Fruit fly (Drosophila melanogaster) S2 (cell line): ENCODE results near the gene CG10750.

Source experiments
- CG8478 ChIP-seq: fragments of >200 bp; optimal IDR thresholded peaks from 2 replicates; lab custom pipeline; 2018
- CTCF ChIP-seq, 2 experiments: fragments of >200 bp; optimal IDR thresholded peaks; 2 replicates each; lab custom pipeline; 2018

Gene CG10750

DNA sequence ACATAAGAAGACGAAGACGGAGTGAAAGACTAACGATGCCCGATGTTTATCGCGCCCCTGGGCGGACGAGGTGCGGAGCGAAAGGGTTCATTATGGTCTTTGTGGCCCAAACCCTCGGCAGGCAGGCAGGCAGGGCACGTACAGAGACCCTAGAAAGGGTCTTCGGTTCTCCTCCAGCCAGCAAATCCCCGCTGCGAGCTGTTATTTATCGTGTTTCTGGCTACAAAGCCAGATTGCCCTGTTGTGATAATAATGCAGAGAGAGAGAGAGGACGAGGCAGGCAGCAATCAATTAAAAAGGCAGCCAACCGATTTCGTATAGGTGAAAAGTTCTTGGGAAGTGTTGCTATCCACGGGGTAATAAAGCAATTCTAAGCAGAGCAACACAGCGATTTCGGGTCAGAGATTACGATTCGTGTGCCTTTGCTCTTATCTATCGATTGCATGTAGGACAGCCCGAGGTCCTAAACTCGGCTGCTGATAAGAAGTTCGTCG is 23.5 kb downstream of the CG10750 start:
- no peak for TF ChIP-seq CTCF (optimal IDR thresholded peaks at IDR 0.05; lab: Kevin White, UChicago)

DNA sequence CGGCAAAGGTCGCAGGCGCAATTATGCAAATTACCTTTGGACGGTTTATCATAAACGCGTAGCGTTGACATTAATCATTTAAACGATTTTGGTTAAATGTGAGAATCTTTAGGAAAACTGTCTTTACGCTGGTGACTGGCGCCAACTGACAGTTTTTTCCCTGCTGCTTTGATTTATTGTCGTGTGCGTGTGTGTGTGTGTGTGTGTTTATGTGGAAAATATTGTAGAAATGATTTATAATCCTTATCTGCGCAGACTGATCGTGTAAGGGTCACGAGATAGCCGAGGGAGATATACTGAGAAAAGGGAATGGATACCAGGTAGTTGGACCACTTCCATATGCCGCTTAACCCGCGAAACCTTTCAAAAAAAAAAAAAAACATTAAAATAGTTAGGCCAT is 24.7 kb downstream of the CG10750 start:
- no peak for TF ChIP-seq CG8478 (lab: Kevin White, UChicago)

DNA sequence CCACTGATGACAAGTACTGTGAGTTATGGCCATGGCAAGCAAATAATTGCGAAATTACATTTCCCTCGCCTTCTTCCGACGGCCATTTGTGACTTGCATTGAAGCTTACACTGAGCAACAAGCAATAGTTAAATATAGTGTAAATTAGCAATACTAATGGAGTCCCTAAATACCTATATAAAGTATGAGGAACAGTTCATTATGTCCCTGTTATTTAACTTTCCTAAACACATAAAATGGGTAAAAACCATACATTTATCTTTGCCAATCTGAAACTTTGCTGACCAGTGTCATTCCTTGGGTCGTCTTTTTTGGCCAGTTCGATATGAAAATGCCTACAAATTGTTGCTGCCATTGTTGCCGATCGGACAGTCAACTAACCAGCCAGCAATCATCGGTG is 25.4 kb downstream of the CG10750 start:
- TF ChIP-seq CG8478 (lab: Kevin White, UChicago), result no peak

DNA sequence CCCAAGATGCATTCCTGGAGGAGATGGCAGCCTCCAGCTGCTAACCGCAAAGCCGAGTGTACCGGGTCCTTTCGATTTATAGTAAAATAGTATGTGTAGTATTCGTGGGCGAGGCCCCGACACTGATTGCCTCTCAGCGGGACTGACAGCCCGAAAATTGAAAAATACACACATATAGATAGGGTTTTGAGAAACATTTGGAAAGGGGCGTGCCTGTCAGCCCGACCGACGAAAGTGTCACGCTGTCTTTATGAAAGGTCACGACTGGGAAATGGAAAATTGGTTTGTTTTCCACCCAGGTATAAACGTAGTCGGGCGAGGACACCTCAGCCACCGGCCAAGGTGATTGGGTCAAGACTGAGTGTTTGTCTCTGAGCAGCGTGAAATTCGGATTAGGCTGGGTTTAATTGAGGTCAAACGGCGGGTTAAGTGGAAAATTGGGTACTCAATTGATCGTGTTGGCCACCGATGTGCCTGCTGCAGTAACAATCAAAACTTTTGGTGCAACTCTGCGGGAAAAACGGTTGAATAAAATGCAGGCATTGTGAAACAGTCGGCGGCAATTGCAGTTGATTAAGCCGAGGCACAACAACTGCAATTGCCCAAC is 26.9 kb downstream of the CG10750 start:
- TF ChIP-seq CTCF (optimal IDR thresholded peaks at IDR 0.05; lab: Kevin White, UChicago) (no peak), CG8478 (lab: Kevin White, UChicago) (no peak)

DNA sequence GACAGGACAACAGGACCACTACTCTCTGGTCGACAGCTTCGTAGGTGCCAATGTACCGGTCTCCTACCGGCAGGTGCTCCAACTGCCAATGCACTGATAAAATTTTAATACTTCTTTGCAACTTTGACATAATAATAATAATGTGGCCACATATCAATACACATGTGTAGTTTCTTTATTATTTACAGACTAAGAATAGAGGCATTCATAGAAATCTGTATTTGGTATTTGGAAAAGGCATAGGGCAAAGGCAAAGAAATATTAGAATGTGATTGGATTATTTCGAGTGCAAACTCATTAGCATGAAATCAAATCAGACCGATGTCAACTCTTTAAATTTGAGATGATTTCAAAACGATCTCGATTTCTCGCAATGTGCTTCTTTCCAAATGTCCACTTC is 27.8 kb downstream of the CG10750 start:
- TF ChIP-seq CTCF (optimal IDR thresholded peaks at IDR 0.05; lab: Kevin White, UChicago) (no peak), CG8478 (lab: Kevin White, UChicago) (no peak)

DNA sequence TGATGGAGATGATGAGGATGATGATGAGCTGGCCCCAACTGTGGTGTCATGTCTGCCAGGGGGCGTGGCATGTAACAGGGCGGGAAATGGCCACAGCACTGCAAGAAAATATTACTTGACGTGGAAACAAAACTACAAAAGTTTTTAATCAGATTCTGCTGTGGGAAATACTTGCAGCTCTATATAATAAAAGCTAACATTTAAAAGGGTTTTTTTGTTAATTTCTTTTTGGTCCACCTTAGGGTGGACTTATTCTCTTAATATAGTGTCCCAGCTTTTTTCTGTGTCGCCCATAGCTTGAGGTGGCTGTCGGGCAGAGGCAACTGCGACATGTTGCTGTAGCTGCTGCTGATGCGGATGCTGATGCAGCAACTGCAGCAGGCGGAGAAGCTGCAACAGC is 28.6 kb downstream of the CG10750 start:
- TF ChIP-seq CG8478 (lab: Kevin White, UChicago) (no peak), CTCF (optimal IDR thresholded peaks at IDR 0.05; lab: Kevin White, UChicago) (no peak)

DNA sequence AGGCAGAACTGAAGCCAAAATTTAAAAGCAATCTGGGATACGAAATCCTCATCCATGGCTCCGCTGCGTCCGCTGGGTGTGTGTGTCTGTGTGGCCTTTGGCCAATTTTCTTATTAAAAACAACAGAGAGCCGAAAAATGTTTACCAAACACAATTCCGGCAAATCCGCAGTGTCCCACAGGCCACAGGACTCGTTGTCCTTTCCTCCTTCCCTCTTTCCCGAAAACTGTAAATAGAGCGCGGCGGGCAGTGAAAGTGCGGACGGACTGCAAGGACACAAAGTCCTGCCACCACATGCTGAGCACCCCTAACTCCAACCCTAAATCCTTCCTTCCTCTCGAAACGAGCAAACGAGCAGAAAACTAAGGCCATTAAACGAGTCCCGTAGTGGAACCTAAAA is 33.9 kb downstream of the CG10750 start:
- TF ChIP-seq CTCF (optimal IDR thresholded peaks at IDR 0.05; lab: Kevin White, UChicago), result no peak
- TF ChIP-seq CG8478 (lab: Kevin White, UChicago), result no peak

DNA sequence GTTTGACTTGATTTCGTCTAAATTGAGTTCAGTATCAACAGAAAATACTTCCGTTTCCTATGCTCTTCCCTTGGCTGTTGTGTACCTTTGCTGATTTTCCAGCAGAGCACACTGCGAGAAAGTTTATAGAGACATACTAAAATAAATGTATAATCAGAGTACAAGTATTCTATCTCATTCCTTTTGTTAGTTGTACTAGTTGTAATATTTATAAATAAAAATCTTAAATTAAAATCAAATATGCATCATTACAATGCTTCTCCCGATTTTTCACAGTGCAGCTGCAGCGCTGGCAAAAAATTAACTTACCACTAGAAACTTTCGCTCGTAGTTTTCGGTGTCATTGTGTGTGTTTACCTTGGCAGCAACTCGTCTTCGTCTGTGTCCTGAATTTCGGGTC is 35.0 kb downstream of the CG10750 start:
- TF ChIP-seq CG8478 (lab: Kevin White, UChicago) (no peak), CTCF (optimal IDR thresholded peaks at IDR 0.05; lab: Kevin White, UChicago) (no peak)

DNA sequence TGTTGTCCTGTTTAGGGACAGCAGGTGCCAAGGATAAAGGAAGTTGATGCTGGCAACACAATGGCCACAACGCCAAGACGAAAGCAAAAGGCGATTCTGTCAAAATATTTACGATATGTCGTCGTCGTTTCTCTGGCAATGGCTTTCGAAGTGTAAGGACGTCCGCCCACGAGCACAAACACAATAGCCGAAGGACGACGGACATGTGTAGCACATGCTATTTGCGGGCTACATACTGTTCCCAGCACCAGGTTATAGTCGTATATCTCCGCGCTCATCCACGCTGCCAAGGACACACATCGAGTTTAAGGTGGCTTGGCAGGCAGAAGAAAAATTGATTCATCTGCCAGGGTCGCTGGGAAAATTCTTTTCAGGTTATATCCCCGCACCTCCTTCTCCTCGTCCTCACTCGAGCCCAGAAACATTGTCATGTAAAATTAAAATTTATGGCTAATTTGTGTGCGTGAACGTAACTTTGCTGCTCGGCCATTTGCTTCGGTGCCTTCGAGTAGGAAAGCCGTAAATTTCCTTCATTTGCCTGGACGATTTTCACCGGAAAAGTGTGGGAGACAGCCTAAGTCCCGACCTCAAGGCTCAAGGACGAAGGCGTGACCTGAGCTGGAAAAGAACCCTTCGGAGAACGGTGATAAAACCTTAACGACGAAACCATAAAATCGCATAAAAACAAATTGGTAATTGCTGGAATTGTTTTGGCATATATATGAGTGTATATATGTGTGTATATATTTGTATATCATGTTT is 38.1 kb downstream of the CG10750 start:
- no peak for TF ChIP-seq CG8478 (lab: Kevin White, UChicago)
- TF ChIP-seq CTCF (optimal IDR thresholded peaks at IDR 0.05; lab: Kevin White, UChicago), result no peak

DNA sequence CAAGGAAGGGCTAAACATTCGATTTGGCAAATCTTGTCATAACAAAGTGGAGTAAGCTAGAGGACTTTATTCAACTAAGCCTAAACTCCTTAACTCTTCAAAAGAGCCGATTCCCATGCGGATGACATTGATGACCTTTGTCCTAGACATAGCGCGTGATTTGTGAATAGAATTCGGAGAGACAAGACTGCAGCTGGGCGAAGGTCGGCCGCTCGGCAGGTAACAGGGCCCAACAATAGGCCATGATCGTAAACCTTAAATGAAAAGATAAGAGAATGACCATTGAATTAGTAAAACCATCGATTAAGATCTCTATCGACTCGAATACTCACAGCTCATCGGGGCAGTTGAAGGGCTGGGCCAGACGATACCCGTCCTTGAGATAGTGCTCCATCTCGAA is 39.0 kb downstream of the CG10750 start:
- TF ChIP-seq CTCF (optimal IDR thresholded peaks at IDR 0.05; lab: Kevin White, UChicago) (no peak), CG8478 (lab: Kevin White, UChicago) (no peak)

DNA sequence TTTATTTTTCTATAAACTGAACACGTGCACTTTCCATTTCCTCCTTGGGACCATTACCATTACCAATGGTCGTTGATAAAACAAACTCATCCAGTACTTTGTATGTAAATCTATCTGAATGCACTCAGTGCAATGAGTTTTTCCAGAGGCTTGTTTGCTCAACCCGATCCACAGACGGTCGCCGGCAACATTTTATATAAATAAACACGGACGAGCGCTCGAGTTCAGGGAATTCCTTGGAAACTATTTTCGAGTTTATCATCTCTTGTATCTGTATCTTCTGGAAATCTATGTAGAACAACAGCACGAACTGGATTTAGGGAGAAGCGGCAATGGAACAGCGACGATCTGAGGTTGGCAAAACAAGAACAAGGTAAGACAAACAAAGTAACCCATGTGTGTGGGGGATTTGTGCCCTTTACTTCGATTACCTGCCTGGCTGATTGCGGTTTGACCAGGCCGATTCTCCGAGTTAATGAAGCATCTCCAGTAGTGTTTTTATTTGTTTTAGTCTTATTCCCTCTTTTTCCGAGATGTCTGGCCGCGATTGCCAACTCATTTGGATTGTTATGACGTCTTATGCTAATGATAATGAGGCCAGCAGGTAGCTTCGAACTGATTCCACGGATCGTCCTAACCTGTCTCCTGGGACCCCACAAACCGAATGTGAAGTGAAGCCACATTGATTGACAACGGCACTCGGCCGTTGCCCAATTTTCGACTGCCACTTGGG is 41.2 kb downstream of the CG10750 start:
- TF ChIP-seq CG8478 (lab: Kevin White, UChicago), result no peak
- TF ChIP-seq CTCF (optimal IDR thresholded peaks at IDR 0.05; lab: Kevin White, UChicago), result no peak

DNA sequence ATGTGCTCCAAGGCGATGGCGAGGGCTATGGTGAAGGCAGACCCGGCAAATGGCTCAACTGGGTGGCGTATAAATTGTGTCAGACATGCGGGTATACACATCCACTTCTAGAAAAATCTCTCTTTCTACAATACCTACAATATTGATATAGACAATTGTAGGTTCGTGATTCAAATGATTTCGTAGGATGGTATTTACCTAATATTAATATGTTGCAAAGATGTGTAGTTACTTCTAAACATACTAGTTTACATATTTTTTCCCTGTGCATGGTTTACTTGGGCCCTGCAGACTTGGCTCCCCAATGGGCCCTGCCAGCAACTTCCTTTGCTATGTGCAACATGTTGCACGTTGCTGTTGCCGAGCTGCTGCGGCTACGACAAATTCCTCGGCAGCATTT is 42.0 kb downstream of the CG10750 start:
- TF ChIP-seq CG8478 (lab: Kevin White, UChicago), result no peak

DNA sequence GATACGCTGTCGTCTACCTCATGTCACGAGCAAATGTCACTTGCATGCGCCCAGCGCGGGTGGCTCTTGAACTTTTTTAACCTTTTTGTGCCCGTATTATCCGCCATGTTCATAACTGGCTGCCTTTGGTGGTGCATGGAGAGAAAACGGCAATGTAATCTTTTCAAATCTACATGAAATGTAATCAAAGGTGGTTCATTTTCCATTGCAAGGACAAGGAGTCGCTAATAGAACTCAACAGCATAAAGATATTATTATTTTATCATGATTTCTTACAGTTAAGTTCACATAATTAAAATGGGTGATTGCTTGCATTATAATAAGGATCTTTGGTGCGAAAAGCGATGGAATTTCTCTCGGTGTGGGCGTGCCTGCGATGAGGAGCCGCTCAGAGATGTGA is 42.7 kb downstream of the CG10750 start:
- TF ChIP-seq CTCF (optimal IDR thresholded peaks at IDR 0.05; lab: Kevin White, UChicago), result no peak
- TF ChIP-seq CG8478 (lab: Kevin White, UChicago), result no peak
